Fruit fly (Drosophila melanogaster) whole organism, wandering third instar larva: ENCODE data around the gene CG14957.

Experiments used
- Abd-B ChIP-seq: fragments of >200 bp; optimal IDR thresholded peaks from 2 replicates; lab custom pipeline; 2017; ENCODE audit warnings: missing biosample characterization, missing genetic modification characterization
- Myc ChIP-seq: fragments of >200 bp; optimal IDR thresholded peaks from 2 replicates; lab custom pipeline; 2017
- Sp1 ChIP-seq: fragments of 200-800 bp; sonication (Bioruptor generic); optimal IDR thresholded peaks from 3 replicates; lab custom pipeline; 2019; ENCODE audit warnings: missing biosample characterization, mild to moderate bottlenecking, missing genetic modification characterization, moderate library complexity
- dl ChIP-seq, 2 experiments: fragments of 175-275, 200-275 bp in 1 of 2; fragments of 200-275 bp in 1 of 2; sonication (Bioruptor generic); optimal IDR thresholded peaks; lab custom pipeline; 2018; ENCODE audit warnings: mild to moderate bottlenecking in 2 of 2, missing biosample characterization in 2 of 2, missing genetic modification characterization in 2 of 2, moderate library complexity in 2 of 2; ENCODE audit not compliant: partially characterized antibody in 2 of 2, insufficient read depth in 1 of 2
- dmrt93B ChIP-seq: fragments of 200-800 bp; sonication (Bioruptor generic); optimal IDR thresholded peaks from 2 replicates; lab custom pipeline; 2018; ENCODE audit warnings: missing biosample characterization, mild to moderate bottlenecking, missing genetic modification characterization
- dsf ChIP-seq: sonication (Bioruptor generic); optimal IDR thresholded peaks from 2 replicates; lab custom pipeline; 2016; ENCODE audit warnings: missing biosample characterization, missing genetic modification characterization, borderline replicate concordance
- fru ChIP-seq: fragments of 200-800 bp; sonication (Bioruptor generic); optimal IDR thresholded peaks from 3 replicates; lab custom pipeline; 2016; ENCODE audit warnings: missing biosample characterization, mild to moderate bottlenecking, missing genetic modification characterization
- h ChIP-seq: fragments of 200-800 bp; sonication (Bioruptor generic); optimal IDR thresholded peaks from 3 replicates; lab custom pipeline; 2016; ENCODE audit warnings: missing biosample characterization, mild to moderate bottlenecking, missing genetic modification characterization
- pan ChIP-seq: fragments of >200 bp; optimal IDR thresholded peaks from 2 replicates; lab custom pipeline; 2017
- psq ChIP-seq: fragments of 200-800 bp; sonication (Bioruptor generic); optimal IDR thresholded peaks from 3 replicates; lab custom pipeline; 2017; ENCODE audit warnings: missing biosample characterization, mild to moderate bottlenecking, missing genetic modification characterization, moderate library complexity
- rgr ChIP-seq: fragments of 200-800 bp; sonication (Bioruptor generic); optimal IDR thresholded peaks from 3 replicates; lab custom pipeline; 2016; ENCODE audit warnings: missing biosample characterization, mild to moderate bottlenecking, missing genetic modification characterization
- usp ChIP-seq: fragments of >200 bp; optimal IDR thresholded peaks from 2 replicates; lab custom pipeline; 2017; ENCODE audit warnings: missing biosample characterization, missing genetic modification characterization

DNA sequence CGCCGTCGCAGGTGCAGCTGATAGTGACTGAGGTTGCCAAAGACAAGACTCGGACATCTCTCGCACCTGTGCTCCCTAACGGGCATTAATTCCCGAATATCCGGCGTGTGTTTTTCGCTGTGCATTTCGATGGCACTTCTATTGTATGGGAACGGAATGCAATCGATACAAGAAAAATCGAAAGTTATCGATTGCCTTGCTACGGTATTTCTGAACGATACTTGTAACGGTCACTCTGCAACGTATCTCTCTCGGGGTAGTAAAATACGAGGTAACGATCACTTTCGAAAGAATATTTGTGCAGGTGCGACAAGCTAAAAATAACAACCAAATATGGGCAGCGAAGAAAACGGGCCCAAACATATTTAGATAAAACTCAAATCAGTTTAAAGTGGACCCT, 22.4 kb upstream of the CG14957 start, which contains the start of gene CG32280:
- TF ChIP-seq h (GFP tag; lab: Kevin White, UChicago), result peak; percentile 66
- TF ChIP-seq Abd-B (GFP tag; lab: Kevin White, UChicago), result no peak
- no peak for TF ChIP-seq Myc (lab: Kevin White, UChicago)
- no peak for TF ChIP-seq dsf (GFP tag; lab: Kevin White, UChicago)
- TF ChIP-seq usp (GFP tag; lab: Kevin White, UChicago), result no peak
- TF ChIP-seq dl (GFP tag; optimal IDR thresholded peaks at IDR 0.05; lab: Kevin White, UChicago; ENCODE audit: insufficient read depth in 1 of 2, partially characterized antibody in 2 of 2), result no peak
- TF ChIP-seq pan (lab: Kevin White, UChicago), result no peak
- TF ChIP-seq dmrt93B, result no peak
- peak; percentile 15 for TF ChIP-seq Sp1 (GFP tag; lab: Kevin White, UChicago)
- peak; percentile 23 for TF ChIP-seq rgr (GFP tag; lab: Kevin White, UChicago)
- no peak for TF ChIP-seq psq
- TF ChIP-seq fru, result no peak
